Worm (Caenorhabditis elegans) whole organism, L4 larva: Measurements from ENCODE around the gene mtl-1.
A peak's percentile ranks its signal among the peaks of the same experiment; 100 is the strongest.

Source experiments
- F10B5.3 ChIP-seq: sonication (generic microtip); optimal IDR thresholded peaks from 2 replicates; lab custom pipeline; 2016; ENCODE audit warnings: mild to moderate bottlenecking, missing genetic modification characterization, missing compliant biosample characterization
- F37D6.2 ChIP-seq: sonication (generic microtip); optimal IDR thresholded peaks from 2 replicates; lab custom pipeline; 2016; ENCODE audit warnings: mild to moderate bottlenecking, missing genetic modification characterization, missing compliant biosample characterization
- F44E2.7 ChIP-seq: fragments of 200-800 bp; sonication (Bioruptor generic); IDR thresholded peaks from 2 replicates; pipeline ENCODE4 v2.1.2; 2022; ENCODE audit warnings: missing genetic modification characterization, missing compliant biosample characterization
- R02D3.7 ChIP-seq: fragments of 150-350 bp; sonication (generic microtip); optimal IDR thresholded peaks from 3 replicates; lab custom pipeline; 2014; ENCODE audit warnings: missing biosample characterization, missing genetic modification characterization
- T26A8.4 ChIP-seq: fragments of 200-800 bp; sonication (Bioruptor generic); IDR thresholded peaks from 2 replicates; pipeline ENCODE4 v1.3.6; 2022; ENCODE audit warnings: missing genetic modification characterization, missing compliant biosample characterization
- Y48G9A.11 ChIP-seq: fragments of 200-800 bp; sonication (Bioruptor generic); IDR thresholded peaks from 2 replicates; pipeline ENCODE4 v1.3.6; 2022; ENCODE audit warnings: missing genetic modification reagents, missing genetic modification characterization, missing compliant biosample characterization
- Y5F2A.4 ChIP-seq: fragments of 200-800 bp; sonication (Bioruptor generic); optimal IDR thresholded peaks from 2 replicates; lab custom pipeline; 2018; ENCODE audit warnings: mild to moderate bottlenecking, missing genetic modification characterization, missing compliant biosample characterization
- ZK337.2 ChIP-seq: fragments of 200-800 bp; sonication (Bioruptor generic); IDR thresholded peaks from 2 replicates; pipeline ENCODE4 v1.3.6; 2022; ENCODE audit warnings: missing genetic modification reagents, missing genetic modification characterization, missing compliant biosample characterization
- arid-1 ChIP-seq: fragments of 200-800 bp; sonication (Bioruptor generic); conservative IDR thresholded peaks from 2 replicates; pipeline ENCODE4 v1.3.6; 2022; ENCODE audit warnings: missing genetic modification reagents, missing genetic modification characterization, missing compliant biosample characterization
- ceh-20 ChIP-seq: fragments of 200-800 bp; sonication (Bioruptor generic); IDR thresholded peaks from 2 replicates; pipeline ENCODE4 v1.3.6; 2022; ENCODE audit warnings: missing genetic modification reagents, missing genetic modification characterization, missing compliant biosample characterization
- ces-1 ChIP-seq: fragments of 150-350 bp; sonication (generic microtip); optimal IDR thresholded peaks from 4 replicates; lab custom pipeline; 2014; ENCODE audit warnings: missing biosample characterization, missing genetic modification reagents, missing genetic modification characterization
- daf-19 ChIP-seq: fragments of 200-800 bp; sonication (Bioruptor generic); conservative IDR thresholded peaks from 2 replicates; pipeline ENCODE4 v1.3.6; 2022; ENCODE audit warnings: missing genetic modification characterization, missing compliant biosample characterization
- daf-8 ChIP-seq: fragments of 200-800 bp; sonication (Bioruptor generic); IDR thresholded peaks from 2 replicates; pipeline ENCODE4 v1.3.6; 2022; ENCODE audit warnings: missing genetic modification characterization, missing compliant biosample characterization
- dmd-9 ChIP-seq: fragments of 200-800 bp; sonication (Bioruptor generic); IDR thresholded peaks from 2 replicates; pipeline ENCODE4 v1.3.6; 2022; ENCODE audit warnings: missing genetic modification reagents, missing genetic modification characterization, missing compliant biosample characterization
- duxl-1 ChIP-seq: sonication (generic microtip); optimal IDR thresholded peaks from 2 replicates; lab custom pipeline; 2016; ENCODE audit warnings: mild to moderate bottlenecking, missing genetic modification characterization, moderate library complexity, missing compliant biosample characterization; ENCODE audit not compliant: poor library complexity
- egl-27 ChIP-seq: sonication (generic microtip); optimal IDR thresholded peaks from 3 replicates; lab custom pipeline; 2017; ENCODE audit warnings: missing biosample characterization, missing genetic modification reagents, missing genetic modification characterization
- egl-43 ChIP-seq: fragments of 200-800 bp; sonication (Bioruptor generic); IDR thresholded peaks from 2 replicates; pipeline ENCODE4 v1.3.6; 2022; ENCODE audit warnings: missing genetic modification reagents, missing genetic modification characterization, missing compliant biosample characterization
- gei-8 ChIP-seq: fragments of 200-800 bp; sonication (Bioruptor generic); optimal IDR thresholded peaks from 2 replicates; lab custom pipeline; 2018; ENCODE audit warnings: mild to moderate bottlenecking, missing genetic modification characterization, missing compliant biosample characterization
- hmg-1.1 ChIP-seq: fragments of 200-800 bp; sonication (Bioruptor generic); IDR thresholded peaks from 2 replicates; pipeline ENCODE4 v1.3.6; 2022; ENCODE audit warnings: missing genetic modification reagents, missing genetic modification characterization, missing compliant biosample characterization
- lin-13 ChIP-seq: fragments of 150-350 bp; optimal IDR thresholded peaks from 2 replicates; lab custom pipeline; 2014; ENCODE audit warnings: missing biosample characterization, missing genetic modification reagents, missing genetic modification characterization
- mep-1 ChIP-seq: fragments of 150-350 bp; sonication (generic microtip); optimal IDR thresholded peaks from 3 replicates; lab custom pipeline; 2014; ENCODE audit warnings: missing biosample characterization, missing genetic modification characterization
- mxl-3 ChIP-seq: fragments of 200-800 bp; sonication (Bioruptor generic); optimal IDR thresholded peaks from 2 replicates; lab custom pipeline; 2018; ENCODE audit warnings: mild to moderate bottlenecking, missing genetic modification characterization, missing compliant biosample characterization
- nhr-11 ChIP-seq: fragments of 150-350 bp; optimal IDR thresholded peaks from 2 replicates; lab custom pipeline; 2014; ENCODE audit warnings: missing biosample characterization, missing genetic modification characterization
- nhr-48 ChIP-seq: sonication (generic microtip); optimal IDR thresholded peaks from 2 replicates; lab custom pipeline; 2016; ENCODE audit warnings: mild to moderate bottlenecking, missing genetic modification characterization, missing compliant biosample characterization
- nhr-6 ChIP-seq: fragments of 150-350 bp; optimal IDR thresholded peaks from 2 replicates; lab custom pipeline; 2014; ENCODE audit warnings: missing biosample characterization, missing genetic modification characterization
- nhr-77 ChIP-seq: fragments of 150-350 bp; optimal IDR thresholded peaks from 2 replicates; lab custom pipeline; 2014; ENCODE audit warnings: missing biosample characterization, missing genetic modification characterization
- php-3 ChIP-seq: fragments of 200-800 bp; sonication (Bioruptor generic); IDR thresholded peaks from 2 replicates; pipeline ENCODE4 v1.3.6; 2022; ENCODE audit warnings: missing genetic modification reagents, missing genetic modification characterization, missing compliant biosample characterization
- pqm-1 ChIP-seq: sonication (generic microtip); optimal IDR thresholded peaks from 2 replicates; lab custom pipeline; 2017; ENCODE audit warnings: missing biosample characterization, missing genetic modification characterization
- spr-1 ChIP-seq: sonication (generic microtip); optimal IDR thresholded peaks from 2 replicates; lab custom pipeline; 2016; ENCODE audit warnings: mild to moderate bottlenecking, missing genetic modification characterization, missing compliant biosample characterization
- spr-3 ChIP-seq: fragments of 200-800 bp; sonication (Bioruptor generic); optimal IDR thresholded peaks from 2 replicates; lab custom pipeline; 2018; ENCODE audit warnings: mild to moderate bottlenecking, missing genetic modification characterization, missing compliant biosample characterization
- tag-97 ChIP-seq: fragments of 200-800 bp; sonication (Bioruptor generic); IDR thresholded peaks from 2 replicates; pipeline ENCODE4 v1.3.6; 2022; ENCODE audit warnings: missing genetic modification characterization, missing compliant biosample characterization
- zag-1 ChIP-seq: fragments of 150-350 bp; optimal IDR thresholded peaks from 2 replicates; lab custom pipeline; 2014; ENCODE audit warnings: missing biosample characterization, missing genetic modification characterization
- zip-11 ChIP-seq: fragments of 200-800 bp; sonication (Bioruptor generic); IDR thresholded peaks from 2 replicates; pipeline ENCODE4 v1.3.6; 2022; ENCODE audit warnings: missing genetic modification characterization, missing compliant biosample characterization

mtl-1 gene

DNA sequence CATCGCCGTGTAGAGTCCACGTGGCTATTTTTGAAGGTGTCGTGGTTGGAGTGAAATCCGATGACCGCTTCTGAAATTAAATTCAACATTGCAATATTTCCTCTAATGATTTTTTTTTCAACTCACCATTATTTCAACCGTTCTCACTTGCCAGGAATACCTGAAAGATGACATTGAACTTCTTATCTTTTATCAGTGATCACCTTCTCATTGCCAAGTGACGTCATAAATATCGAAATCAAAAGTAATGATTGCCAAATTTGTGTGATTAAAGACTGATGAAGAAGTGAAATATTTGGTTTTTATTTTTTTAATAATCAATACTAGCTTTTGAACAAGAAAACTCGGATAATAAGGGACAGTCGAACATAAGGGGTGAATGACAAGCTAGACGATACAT, 15.1 kb upstream of the mtl-1 start, which contains the start of gene W02F12.4 (continued):
- TF ChIP-seq spr-3 (GFP tag; lab: Kevin White, UChicago): no peak
- TF ChIP-seq nhr-48 (tag; lab: Kevin White, UChicago): peak; percentile 6
- TF ChIP-seq R02D3.7 (tag; lab: Kevin White, UChicago): no peak

- TF ChIP-seq nhr-11 (no peak), R02D3.7 (tag; lab: Kevin White, UChicago) (no peak), Y5F2A.4 (GFP tag; lab: Kevin White, UChicago) (no peak), T26A8.4 (GFP tag; lab: Robert Waterston, UW) (no peak), F10B5.3 (no peak), zag-1 (tag; lab: Kevin White, UChicago) (no peak), nhr-77 (tag; lab: Kevin White, UChicago) (no peak), daf-19 (GFP tag; lab: Robert Waterston, UW) (no peak), egl-27 (tag; lab: Kevin White, UChicago) (no peak), F44E2.7 (GFP tag; lab: Robert Waterston, UW) (no peak), ces-1 (GFP tag; lab: Kevin White, UChicago) (no peak), dmd-9 (GFP tag; lab: Robert Waterston, UW) (no peak), F37D6.2 (tag; lab: Kevin White, UChicago) (no peak), pqm-1 (tag; lab: Kevin White, UChicago) (no peak), ceh-20 (no peak), gei-8 (GFP tag; lab: Kevin White, UChicago) (no peak), zip-11 (GFP tag; lab: Robert Waterston, UW) (no peak), spr-1 (tag; lab: Kevin White, UChicago) (no peak)
Measured at ce11 chrV:6705367-6705766, 13.7 kb upstream of the mtl-1 start.

ce11 chrV:6704482-6704881, 12.8 kb upstream of the mtl-1 start:
- no peak for TF ChIP-seq daf-8
- TF ChIP-seq ZK337.2 (GFP tag; lab: Robert Waterston, UW): no peak
- TF ChIP-seq nhr-6 (tag; lab: Kevin White, UChicago): no peak
- no peak for TF ChIP-seq arid-1 (GFP tag; lab: Robert Waterston, UW)
- no peak for TF ChIP-seq hmg-1.1 (GFP tag; lab: Robert Waterston, UW)
- TF ChIP-seq lin-13 (GFP tag; lab: Kevin White, UChicago): no peak
- no peak for TF ChIP-seq duxl-1 (tag; lab: Kevin White, UChicago)
- TF ChIP-seq mep-1 (tag; lab: Kevin White, UChicago): no peak
- TF ChIP-seq Y48G9A.11 (GFP tag; lab: Robert Waterston, UW): no peak
- TF ChIP-seq egl-43 (GFP tag; lab: Robert Waterston, UW): no peak
- TF ChIP-seq php-3: no peak

DNA sequence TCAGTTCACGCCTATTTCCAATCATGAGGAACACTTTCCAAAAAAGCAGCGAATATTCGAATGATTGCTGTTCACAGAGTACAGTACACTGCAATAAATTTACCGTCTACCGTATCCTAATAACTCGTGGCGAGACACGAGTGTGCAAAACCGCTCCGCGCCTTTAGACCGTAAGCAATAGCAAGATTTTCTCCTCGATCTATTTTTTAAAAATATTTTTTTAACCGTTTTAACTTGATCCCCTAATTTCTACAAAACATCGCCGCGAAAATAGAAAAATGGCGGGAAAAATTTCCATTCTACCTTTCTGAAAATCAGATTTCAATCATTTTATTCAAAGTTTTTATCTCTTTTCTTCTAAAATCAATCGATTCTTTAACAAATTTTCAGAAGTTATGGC, 11.0 kb upstream of the mtl-1 start, which contains the start of gene era-1:
Gene era-1, plus strand, starts transcription at position 366 of the 400 bp plus-strand sequence.
- TF ChIP-seq Y48G9A.11 (GFP tag; lab: Robert Waterston, UW) (0 out of 2 replicates have a peak, but pooled peaks have one; percentile 32), nhr-77 (tag; lab: Kevin White, UChicago) (no peak), dmd-9 (GFP tag; lab: Robert Waterston, UW) (no peak)
- TF ChIP-seq, all 104 proteins: peak for 1

- TF ChIP-seq tag-97 (GFP tag; lab: Robert Waterston, UW) (no peak), mxl-3 (peak; percentile 14)
Measured at ce11 chrV:6699833-6700232, 8.2 kb upstream of the mtl-1 start.
